Fruit fly (Drosophila melanogaster): ENCODE measurements around the gene CG3345.

DNA sequence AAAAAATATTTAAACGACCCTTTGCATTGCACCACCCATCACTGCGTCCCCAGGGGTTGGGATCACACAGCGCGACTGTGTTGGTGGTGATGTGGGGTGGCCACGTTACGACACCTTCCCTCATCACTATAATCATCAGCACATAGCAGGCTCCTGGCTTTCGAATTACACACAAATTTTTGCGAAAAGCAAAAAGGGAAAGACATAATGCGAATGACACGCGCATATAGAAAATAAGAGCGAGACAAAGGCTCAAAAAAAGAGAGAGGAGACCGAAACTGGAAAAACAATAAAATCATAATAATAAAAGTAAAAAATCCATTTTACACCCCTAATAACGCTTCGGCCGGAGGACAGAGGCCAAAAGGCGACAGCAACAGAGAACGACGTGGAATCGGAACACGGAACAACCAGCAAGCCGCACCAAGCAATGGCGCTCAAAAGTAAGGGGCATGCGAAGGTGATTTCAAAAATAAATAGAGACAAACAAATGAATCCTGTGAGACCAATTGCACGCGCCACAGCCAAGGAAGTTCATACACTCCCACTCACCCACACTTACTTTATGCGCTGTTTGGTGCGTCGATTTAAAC lies 49.4 kb upstream of the CG3345 start:
- no peak for TF ChIP-seq psq (optimal IDR thresholded peaks at IDR 0.05)
- TF ChIP-seq usp (GFP tag; optimal IDR thresholded peaks at IDR 0.05) = no peak
- TF ChIP-seq CG8478 (optimal IDR thresholded peaks at IDR 0.05) = no peak
- no peak for TF ChIP-seq pan (optimal IDR thresholded peaks at IDR 0.05)
- TF ChIP-seq EcR (GFP tag; optimal IDR thresholded peaks at IDR 0.05) = no peak
